Fruit fly (Drosophila melanogaster) S2 (cell line): ENCODE measurements around the gene CG7214.

Experiments used
- CG8478 ChIP-seq: fragments of >200 bp; optimal IDR thresholded peaks from 2 replicates; lab custom pipeline; 2018
- CTCF ChIP-seq, 2 experiments: fragments of >200 bp; optimal IDR thresholded peaks; 2 replicates each; lab custom pipeline; 2018

DNA sequence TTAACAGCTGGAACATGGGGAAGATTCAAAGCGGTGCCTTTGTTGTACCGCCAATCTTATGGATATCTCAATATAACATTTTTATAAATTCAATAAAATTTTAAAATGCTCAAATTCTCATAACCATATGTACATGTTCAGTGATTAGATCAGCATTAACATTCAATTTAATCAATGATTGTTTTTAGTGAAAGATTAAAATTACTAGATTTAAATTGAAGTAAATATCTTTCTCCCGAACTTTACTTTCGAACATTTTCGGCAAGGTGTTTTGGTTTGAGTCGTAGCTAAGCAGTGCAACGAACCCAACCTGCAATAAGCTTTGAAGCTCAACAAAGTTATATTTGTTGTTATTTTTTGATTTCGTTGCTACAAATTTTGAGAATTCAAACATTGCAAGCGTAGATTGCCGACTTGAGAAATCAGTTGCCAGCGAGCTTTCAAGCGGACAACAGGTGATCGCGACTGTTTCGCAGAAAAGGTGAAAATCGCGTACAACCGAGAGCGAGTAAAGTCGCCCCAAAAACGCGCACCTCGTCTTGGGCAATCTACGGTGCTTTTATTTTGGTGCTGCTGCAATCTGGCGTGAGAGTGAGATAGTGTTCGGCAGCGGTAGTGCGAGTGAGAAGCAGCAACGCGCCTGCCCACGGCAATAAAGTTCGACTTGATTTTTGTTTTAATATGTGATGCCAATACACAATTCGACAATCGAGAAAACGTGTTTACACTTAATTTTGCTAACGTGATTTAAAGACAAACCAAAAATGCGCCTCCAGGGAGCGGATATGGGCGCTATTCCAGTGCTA is 42.1 kb downstream of the CG7214 start, which contains the start of gene Tep3:
- TF ChIP-seq CG8478 (lab: Kevin White, UChicago) (no peak), CTCF (optimal IDR thresholded peaks at IDR 0.05; lab: Kevin White, UChicago) (no peak)
